Worm (Caenorhabditis elegans): ENCODE measurements around the gene str-115.

DNA sequence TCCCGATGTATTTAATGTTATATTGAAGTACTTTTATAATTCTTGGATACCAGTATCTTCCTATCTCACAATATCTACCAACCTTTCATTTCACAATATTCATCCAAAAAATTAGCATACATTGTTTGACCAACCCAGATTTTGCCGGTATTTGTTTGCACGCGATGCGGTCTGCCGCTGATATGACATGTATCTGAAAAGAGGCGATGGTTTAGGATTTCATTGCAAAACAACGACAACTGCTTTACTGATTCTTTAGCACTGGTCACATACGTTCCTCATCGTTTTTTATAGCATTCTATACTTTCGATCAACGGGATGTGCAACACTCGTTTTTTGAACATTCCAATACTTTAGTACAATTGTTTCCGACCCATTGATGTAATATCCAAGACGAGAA is 21.0 kb upstream of the str-115 start, which contains the start of gene mam-4:
- TF ChIP-seq aha-1 (tag) (no peak), nhr-77 (tag; optimal IDR thresholded peaks at IDR 0.05) (no peak), dmd-6 (GFP tag; IDR thresholded peaks at IDR 0.05) (no peak)

Data from whole organism, L4 larva.